Fruit fly (Drosophila melanogaster) whole organism, embryonic: ENCODE measurements around the gene CG10660.

Experiments
- Asciz ChIP-seq: fragments of 200-800 bp; sonication (Bioruptor generic); optimal IDR thresholded peaks from 2 replicates; lab custom pipeline; 2017; ENCODE audit warnings: missing biosample characterization, mild to moderate bottlenecking, missing genetic modification characterization, missing genetic modification reagents
- BEAF-32 ChIP-seq: fragments of 200-800 bp; sonication (Bioruptor generic); optimal IDR thresholded peaks from 3 replicates; lab custom pipeline; 2017; ENCODE audit warnings: missing biosample characterization, missing genetic modification characterization, mild to moderate bottlenecking, moderate library complexity, missing genetic modification reagents
- CG10462 ChIP-seq: fragments of 200-800 bp; sonication (Bioruptor generic); optimal IDR thresholded peaks from 2 replicates; lab custom pipeline; 2016; ENCODE audit warnings: missing biosample characterization, missing genetic modification characterization
- CG10543 ChIP-seq: fragments of 200-800 bp; sonication (Bioruptor generic); optimal IDR thresholded peaks from 3 replicates; lab custom pipeline; 2017; ENCODE audit warnings: missing biosample characterization, mild to moderate bottlenecking, missing genetic modification characterization, moderate library complexity
- CG11456 ChIP-seq: fragments of 200-800 bp; sonication (Bioruptor generic); IDR thresholded peaks from 3 replicates; pipeline ENCODE4 v1.3.6; 2022; ENCODE audit warnings: missing biosample characterization, missing genetic modification characterization
- CG11504 ChIP-seq: fragments of 200-800 bp; sonication (Bioruptor generic); optimal IDR thresholded peaks from 3 replicates; lab custom pipeline; 2019; ENCODE audit warnings: missing biosample characterization, mild to moderate bottlenecking, missing genetic modification characterization, moderate library complexity
- CG11695 ChIP-seq: fragments of 200-800 bp; sonication (Bioruptor generic); IDR thresholded peaks from 3 replicates; pipeline ENCODE4 v1.3.6; 2022; ENCODE audit warnings: missing biosample characterization, missing genetic modification characterization
- CG14441 ChIP-seq: fragments of 200-800 bp; sonication (Bioruptor generic); IDR thresholded peaks from 2 replicates; pipeline ENCODE4 v1.3.6; 2022; ENCODE audit warnings: missing biosample characterization, missing genetic modification characterization
- CG15011 ChIP-seq: fragments of 200-800 bp; sonication (Bioruptor generic); optimal IDR thresholded peaks from 3 replicates; lab custom pipeline; 2018; ENCODE audit warnings: missing biosample characterization, mild to moderate bottlenecking, missing genetic modification characterization
- CG2875 ChIP-seq: fragments of 200-800 bp; sonication (Bioruptor generic); optimal IDR thresholded peaks from 2 replicates; lab custom pipeline; 2017; ENCODE audit warnings: missing biosample characterization, mild to moderate bottlenecking, missing genetic modification characterization, missing genetic modification reagents
- CG30020 ChIP-seq: fragments of 200-800 bp; optimal IDR thresholded peaks from 2 replicates; lab custom pipeline; 2019; ENCODE audit warnings: missing biosample characterization, mild to moderate bottlenecking, missing genetic modification characterization, moderate library complexity
- CG31441 ChIP-seq: fragments of 200-800 bp; sonication (Bioruptor generic); IDR thresholded peaks from 2 replicates; pipeline ENCODE4 v1.3.6; 2022; ENCODE audit warnings: missing biosample characterization, missing genetic modification characterization
- CG32767 ChIP-seq: fragments of 200-800 bp; sonication (Bioruptor generic); IDR thresholded peaks from 2 replicates; pipeline ENCODE4 v1.3.6; 2022; ENCODE audit warnings: missing biosample characterization, missing genetic modification characterization
- CG33557 ChIP-seq: fragments of 200-800 bp; sonication (Bioruptor generic); optimal IDR thresholded peaks from 2 replicates; lab custom pipeline; 2019; ENCODE audit warnings: missing biosample characterization, mild to moderate bottlenecking, missing genetic modification characterization, moderate library complexity
- CG3995 ChIP-seq: fragments of 200-800 bp; sonication (Bioruptor generic); optimal IDR thresholded peaks from 3 replicates; lab custom pipeline; 2016; ENCODE audit warnings: missing biosample characterization, missing genetic modification characterization
- CG4328 ChIP-seq: fragments of 200-800 bp; sonication (Bioruptor generic); optimal IDR thresholded peaks from 3 replicates; lab custom pipeline; 2017; ENCODE audit warnings: missing biosample characterization, missing genetic modification reagents, missing genetic modification characterization
- CG4404 ChIP-seq: fragments of 200-800 bp; sonication (Bioruptor generic); IDR thresholded peaks from 2 replicates; pipeline ENCODE4 v1.3.6; 2022; ENCODE audit warnings: missing biosample characterization, missing genetic modification characterization
- CG4617 ChIP-seq: fragments of 200-800 bp; sonication (Bioruptor generic); optimal IDR thresholded peaks from 3 replicates; lab custom pipeline; 2016; ENCODE audit warnings: missing biosample characterization, missing genetic modification characterization, borderline replicate concordance
- CG7271 ChIP-seq: fragments of 200-800 bp; sonication (Bioruptor generic); optimal IDR thresholded peaks from 2 replicates; lab custom pipeline; 2018; ENCODE audit warnings: missing biosample characterization, mild to moderate bottlenecking, missing genetic modification characterization, moderate library complexity
- CG7786 ChIP-seq: fragments of 200-800 bp; sonication (Bioruptor generic); optimal IDR thresholded peaks from 2 replicates; lab custom pipeline; 2016; ENCODE audit warnings: missing biosample characterization, missing genetic modification characterization
- CG9932 ChIP-seq: fragments of 200-800 bp; sonication (Bioruptor generic); IDR thresholded peaks from 2 replicates; pipeline ENCODE4 v1.3.6; 2022; ENCODE audit warnings: missing biosample characterization, missing genetic modification characterization
- Chrac-16 ChIP-seq: fragments of 200-800 bp; sonication (Bioruptor generic); optimal IDR thresholded peaks from 3 replicates; lab custom pipeline; 2016; ENCODE audit warnings: missing biosample characterization, missing genetic modification characterization
- Dad ChIP-seq: fragments of 200-800 bp; sonication (Bioruptor generic); optimal IDR thresholded peaks from 3 replicates; lab custom pipeline; 2016; ENCODE audit warnings: missing biosample characterization, missing genetic modification characterization
- Dfd ChIP-seq, 2 experiments: fragments of >200 bp; optimal IDR thresholded peaks; 2 replicates each; lab custom pipeline; 2017; ENCODE audit warnings: missing biosample characterization in 2 of 2, missing genetic modification characterization in 2 of 2
- ERR ChIP-seq: fragments of 200-800 bp; sonication (Bioruptor generic); optimal IDR thresholded peaks from 2 replicates; lab custom pipeline; 2016; ENCODE audit warnings: missing biosample characterization, missing genetic modification characterization
- Fer1 ChIP-seq: fragments of 200-800 bp; sonication (Bioruptor generic); optimal IDR thresholded peaks from 2 replicates; lab custom pipeline; 2017; ENCODE audit warnings: missing biosample characterization, mild to moderate bottlenecking, missing genetic modification characterization
- GATAe ChIP-seq: fragments of 200-800 bp; sonication (Bioruptor generic); conservative IDR thresholded peaks from 2 replicates; pipeline ENCODE4 v1.3.6; 2022; ENCODE audit warnings: missing biosample characterization, missing genetic modification characterization
- HmgZ ChIP-seq: fragments of 200-800 bp; sonication (Bioruptor generic); optimal IDR thresholded peaks from 2 replicates; lab custom pipeline; 2018; ENCODE audit warnings: missing biosample characterization, mild to moderate bottlenecking, missing genetic modification characterization
- Mad ChIP-seq: fragments of 200-800 bp; sonication (Bioruptor generic); optimal IDR thresholded peaks from 2 replicates; lab custom pipeline; 2016; ENCODE audit warnings: missing biosample characterization, missing genetic modification characterization
- NC2α ChIP-seq: fragments of 200-800 bp; sonication (Bioruptor generic); optimal IDR thresholded peaks from 2 replicates; lab custom pipeline; 2016; ENCODE audit warnings: missing biosample characterization, missing genetic modification characterization
- NC2β ChIP-seq: fragments of 200-800 bp; sonication (Bioruptor generic); optimal IDR thresholded peaks from 2 replicates; lab custom pipeline; 2016; ENCODE audit warnings: missing biosample characterization, missing genetic modification characterization
- Nf-YA ChIP-seq: fragments of 200-800 bp; sonication (Bioruptor generic); IDR thresholded peaks from 2 replicates; pipeline ENCODE4 v1.3.6; 2022; ENCODE audit warnings: missing biosample characterization, missing genetic modification characterization
- Poxn ChIP-seq: fragments of 200-800 bp; sonication (Bioruptor generic); IDR thresholded peaks from 2 replicates; pipeline ENCODE4 v1.3.6; 2022; ENCODE audit warnings: missing biosample characterization, missing genetic modification characterization
- Ravus ChIP-seq: fragments of 200-800 bp; sonication (Bioruptor generic); IDR thresholded peaks from 2 replicates; pipeline ENCODE4 v1.3.6; 2022; ENCODE audit warnings: missing biosample characterization, missing genetic modification characterization
- Trl ChIP-seq, 3 experiments: fragments of >200 bp in 2 of 3; fragments of 200-800 bp in 1 of 3; sonication (Bioruptor generic) in 1 of 3; optimal IDR thresholded peaks; 2 replicates in 1 of 3; 3 replicates in 2 of 3; lab custom pipeline; 2016 to 2017; ENCODE audit warnings: missing biosample characterization in 1 of 3, missing genetic modification characterization in 1 of 3
- aop ChIP-seq: fragments of 200-800 bp; sonication (Bioruptor generic); IDR thresholded peaks from 2 replicates; pipeline ENCODE4 v1.3.6; 2022; ENCODE audit warnings: missing biosample characterization, missing genetic modification characterization
- ara ChIP-seq: fragments of 200-800 bp; sonication (Bioruptor generic); IDR thresholded peaks from 2 replicates; pipeline ENCODE4 v1.3.6; 2022; ENCODE audit warnings: missing biosample characterization, missing genetic modification characterization
- croc ChIP-seq: fragments of 200-800 bp; sonication (Bioruptor generic); conservative IDR thresholded peaks from 3 replicates; pipeline ENCODE4 v1.3.6; 2022; ENCODE audit warnings: missing biosample characterization, missing genetic modification characterization
- dmrt11E ChIP-seq: fragments of 200-800 bp; sonication (Bioruptor generic); optimal IDR thresholded peaks from 3 replicates; lab custom pipeline; 2018; ENCODE audit warnings: missing biosample characterization, mild to moderate bottlenecking, missing genetic modification characterization, moderate library complexity
- dysf ChIP-seq: fragments of 200-800 bp; sonication (Bioruptor generic); IDR thresholded peaks from 3 replicates; pipeline ENCODE4 v1.3.6; 2022; ENCODE audit warnings: missing biosample characterization, missing genetic modification characterization
- grn ChIP-seq: fragments of 200-800 bp; sonication (Bioruptor generic); optimal IDR thresholded peaks from 3 replicates; lab custom pipeline; 2017; ENCODE audit warnings: missing biosample characterization, missing genetic modification characterization
- ham ChIP-seq: fragments of 200-800 bp; sonication (Bioruptor generic); IDR thresholded peaks from 2 replicates; pipeline ENCODE4 v1.3.6; 2022; ENCODE audit warnings: missing biosample characterization, missing genetic modification characterization
- pb ChIP-seq: fragments of 200-800 bp; sonication (Bioruptor generic); optimal IDR thresholded peaks from 3 replicates; lab custom pipeline; 2016; ENCODE audit warnings: missing biosample characterization, missing genetic modification characterization
- prd ChIP-seq, 3 experiments: fragments of >200 bp in 2 of 3; fragments of 200-800 bp in 1 of 3; sonication (Bioruptor generic) in 1 of 3; optimal IDR thresholded peaks in 2 of 3; IDR thresholded peaks in 1 of 3; 2 replicates in 2 of 3; 3 replicates in 1 of 3; pipeline versions ENCODE4 v1.3.6 to Lab custom; 2017 to 2022; ENCODE audit warnings: missing biosample characterization in 1 of 3, missing genetic modification characterization in 1 of 3
- row ChIP-seq: fragments of 200-800 bp; sonication (Bioruptor generic); IDR thresholded peaks from 3 replicates; pipeline ENCODE4 v1.3.6; 2022; ENCODE audit warnings: missing biosample characterization, missing genetic modification characterization
- sna ChIP-seq: fragments of 200-800 bp; sonication (Bioruptor generic); IDR thresholded peaks from 2 replicates; pipeline ENCODE4 v1.3.6; 2022; ENCODE audit warnings: missing biosample characterization, missing genetic modification characterization; ENCODE audit not compliant: partially characterized antibody
- stc ChIP-seq: fragments of 200-800 bp; sonication (Bioruptor generic); IDR thresholded peaks from 2 replicates; pipeline ENCODE4 v1.3.6; 2022; ENCODE audit warnings: missing biosample characterization, missing genetic modification characterization
- vfl ChIP-seq: fragments of 200-800 bp; sonication (Bioruptor generic); optimal IDR thresholded peaks from 2 replicates; lab custom pipeline; 2016; ENCODE audit warnings: missing biosample characterization, missing genetic modification characterization
- wek ChIP-seq: fragments of 200-800 bp; sonication (Bioruptor generic); optimal IDR thresholded peaks from 3 replicates; lab custom pipeline; 2018; ENCODE audit warnings: missing biosample characterization, mild to moderate bottlenecking, missing genetic modification characterization, moderate library complexity

CG10660 gene

dm6 chr3L:12490418-12491035 lies at the start of gene CG10660 (continued):
- TF ChIP-seq CG33557 (GFP tag; lab: Kevin White, UChicago), result peak; percentile 52
- no peak for TF ChIP-seq BEAF-32 (GFP tag; lab: Kevin White, UChicago)
- peak; percentile 93 for TF ChIP-seq CG11504
- TF ChIP-seq Chrac-16 (GFP tag; lab: Kevin White, UChicago), result peak; percentile 74
- peak; percentile 68 for TF ChIP-seq CG9932 (GFP tag; lab: Robert Waterston, UW)
- peak; percentile 75 for TF ChIP-seq CG11456 (GFP tag; lab: Robert Waterston, UW)
- peak; percentile 86 for TF ChIP-seq HmgZ (tag; lab: Kevin White, UChicago)
- peak; percentile 87 for TF ChIP-seq CG2875 (GFP tag; lab: Kevin White, UChicago)
- TF ChIP-seq CG3995 (GFP tag; lab: Kevin White, UChicago), result peak; percentile 31
- peak; percentile 47 for TF ChIP-seq Dad (GFP tag; lab: Kevin White, UChicago)
- TF ChIP-seq Trl (optimal IDR thresholded peaks at IDR 0.05; lab: Kevin White, UChicago), result peak in 1 of 2 experiments; percentile 15
- peak; percentile 25 for TF ChIP-seq Trl (GFP tag; optimal IDR thresholded peaks at IDR 0.05; lab: Kevin White, UChicago)
- TF ChIP-seq Ravus (GFP tag; lab: Robert Waterston, UW), result peak; percentile 54
- peak; percentile 91 for TF ChIP-seq Asciz
- TF ChIP-seq row, result peak; percentile 93
- TF ChIP-seq dysf (GFP tag; lab: Robert Waterston, UW), result peak; percentile 89
- TF ChIP-seq Nf-YA, result peak; percentile 82
- TF ChIP-seq CG7786 (GFP tag; lab: Kevin White, UChicago), result peak; percentile 40
- TF ChIP-seq Dfd (GFP tag; optimal IDR thresholded peaks at IDR 0.05; lab: Kevin White, UChicago), result no peak
- peak; percentile 35 for TF ChIP-seq CG4328 (GFP tag; lab: Kevin White, UChicago)
- peak; percentile 93 for TF ChIP-seq CG31441
- TF ChIP-seq CG10543 (GFP tag; lab: Kevin White, UChicago), result peak; percentile 36
- peak; percentile 87 for TF ChIP-seq CG11695 (GFP tag; lab: Robert Waterston, UW)
- TF ChIP-seq aop (GFP tag; lab: Robert Waterston, UW), result 0 out of 2 replicates have a peak, but pooled peaks have one; percentile 39
- TF ChIP-seq NC2β, result peak; percentile 67
- TF ChIP-seq ham (GFP tag; lab: Robert Waterston, UW), result no peak
- TF ChIP-seq CG32767 (GFP tag; lab: Robert Waterston, UW), result peak; percentile 85
- TF ChIP-seq CG4617 (GFP tag; lab: Kevin White, UChicago), result peak; percentile 20
- TF ChIP-seq sna (GFP tag; lab: Robert Waterston, UW), result no peak
- TF ChIP-seq vfl (GFP tag; lab: Kevin White, UChicago), result peak; percentile 11
- TF ChIP-seq stc (GFP tag; lab: Robert Waterston, UW), result peak; percentile 90
- no peak for TF ChIP-seq prd (optimal IDR thresholded peaks at IDR 0.05; lab: Kevin White, UChicago)
- TF ChIP-seq prd (GFP tag; IDR thresholded peaks at IDR 0.05; lab: Robert Waterston, UW), result peak; percentile 87
- peak; percentile 63 for TF ChIP-seq croc (GFP tag; lab: Robert Waterston, UW)
- peak; percentile 40; the same call in 1 of the 2 replicates for TF ChIP-seq CG4404 (GFP tag; lab: Robert Waterston, UW)
- TF ChIP-seq CG30020, result peak; percentile 32
- TF ChIP-seq GATAe (GFP tag; lab: Robert Waterston, UW), result peak; percentile 33; the same call in 1 of the 2 replicates
- peak; percentile 78 for TF ChIP-seq ara (GFP tag; lab: Robert Waterston, UW)
- TF ChIP-seq dmrt11E (tag; lab: Kevin White, UChicago), result peak; percentile 77
- peak; percentile 82 for TF ChIP-seq CG14441
- TF ChIP-seq Fer1 (GFP tag; lab: Kevin White, UChicago), result peak; percentile 83
- no peak for TF ChIP-seq grn
- TF ChIP-seq Poxn (GFP tag; lab: Robert Waterston, UW), result no peak
- peak; percentile 43 for TF ChIP-seq CG10462 (GFP tag; lab: Kevin White, UChicago)
- peak; percentile 85 for TF ChIP-seq Mad (GFP tag; lab: Kevin White, UChicago)
- peak; percentile 22 for TF ChIP-seq NC2α
- TF ChIP-seq ERR (GFP tag; lab: Kevin White, UChicago), result peak; percentile 10
- TF ChIP-seq CG15011 (GFP tag; lab: Kevin White, UChicago), result peak; percentile 79
- peak; percentile 71 for TF ChIP-seq wek (GFP tag; lab: Kevin White, UChicago)
- peak; percentile 45 for TF ChIP-seq pb (GFP tag; lab: Kevin White, UChicago)
- peak; percentile 26 for TF ChIP-seq CG7271 (tag; lab: Kevin White, UChicago)
